Worm (Caenorhabditis elegans) whole organism, L2 larva: ENCODE measurements around the gene metl-9.

Experiments used
- C34F6.9 ChIP-seq: fragments of 150-350 bp; optimal IDR thresholded peaks from 2 replicates; lab custom pipeline; 2014; ENCODE audit warnings: missing biosample characterization, missing genetic modification characterization
- R02D3.7 ChIP-seq: fragments of 150-350 bp; optimal IDR thresholded peaks from 2 replicates; lab custom pipeline; 2014; ENCODE audit warnings: missing biosample characterization, missing genetic modification characterization
- ceh-82 ChIP-seq: fragments of 150-350 bp; optimal IDR thresholded peaks from 2 replicates; lab custom pipeline; 2014; ENCODE audit warnings: missing biosample characterization, missing genetic modification characterization
- egl-27 ChIP-seq: sonication (generic microtip); optimal IDR thresholded peaks from 3 replicates; lab custom pipeline; 2017; ENCODE audit warnings: missing biosample characterization, missing genetic modification reagents, missing genetic modification characterization
- fos-1 ChIP-seq: fragments of 150-350 bp; optimal IDR thresholded peaks from 2 replicates; lab custom pipeline; 2014; ENCODE audit warnings: missing biosample characterization, missing genetic modification characterization
- gmeb-1 ChIP-seq: fragments of 150-350 bp; optimal IDR thresholded peaks from 2 replicates; lab custom pipeline; 2014; ENCODE audit warnings: missing biosample characterization, missing genetic modification characterization
- lin-13 ChIP-seq: fragments of 150-350 bp; optimal IDR thresholded peaks from 2 replicates; lab custom pipeline; 2014; ENCODE audit warnings: missing biosample characterization, missing genetic modification reagents, missing genetic modification characterization
- lsy-2 ChIP-seq, 2 experiments: fragments of 150-350 bp in 1 of 2; sonication (generic microtip) in 1 of 2; optimal IDR thresholded peaks; 2 replicates each; lab custom pipeline; 2014 to 2017; ENCODE audit warnings: missing biosample characterization in 2 of 2, missing genetic modification characterization in 2 of 2
- nhr-11 ChIP-seq: fragments of 150-350 bp; optimal IDR thresholded peaks from 2 replicates; lab custom pipeline; 2014; ENCODE audit warnings: missing biosample characterization, missing genetic modification characterization
- nhr-12 ChIP-seq: fragments of 150-350 bp; optimal IDR thresholded peaks from 2 replicates; lab custom pipeline; 2014; ENCODE audit warnings: missing biosample characterization, missing genetic modification characterization
- nhr-23 ChIP-seq: fragments of 150-350 bp; optimal IDR thresholded peaks from 2 replicates; lab custom pipeline; 2014; ENCODE audit warnings: missing biosample characterization, missing genetic modification reagents, missing genetic modification characterization
- nhr-77 ChIP-seq: fragments of 150-350 bp; optimal IDR thresholded peaks from 2 replicates; lab custom pipeline; 2014; ENCODE audit warnings: missing biosample characterization, missing genetic modification characterization
- skn-1 ChIP-seq: sonication (generic microtip); optimal IDR thresholded peaks from 2 replicates; lab custom pipeline; 2017; ENCODE audit warnings: missing biosample characterization, missing genetic modification characterization
- ztf-11 ChIP-seq: sonication (generic microtip); optimal IDR thresholded peaks from 2 replicates; lab custom pipeline; 2017; ENCODE audit warnings: missing biosample characterization, missing genetic modification characterization

DNA sequence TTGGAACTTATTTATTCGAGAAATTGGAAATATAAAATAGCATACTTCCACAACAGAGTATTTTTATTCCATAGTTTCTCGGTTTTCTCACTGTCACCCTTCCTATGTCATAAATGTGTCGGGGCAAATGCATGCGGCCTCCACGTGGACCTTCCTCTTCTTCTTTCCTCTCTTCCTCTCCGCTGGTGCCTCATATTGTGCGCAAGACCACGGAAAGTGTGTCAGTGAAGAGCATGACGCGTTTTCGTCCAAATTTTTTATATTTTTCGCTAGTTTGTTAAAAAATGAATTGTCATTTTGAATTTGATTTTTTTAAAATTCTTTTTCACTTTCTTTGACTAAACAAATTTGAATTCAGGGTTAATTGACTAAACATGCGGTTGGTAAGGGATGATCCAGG lies 13.9 kb downstream of the metl-9 start, which contains the start of gene mans-3:
- no peak for TF ChIP-seq ztf-11
- TF ChIP-seq gmeb-1 (tag; lab: Kevin White, UChicago): peak; percentile 85
- no peak for TF ChIP-seq R02D3.7
- peak; percentile 88 for TF ChIP-seq fos-1
- peak; percentile 87 for TF ChIP-seq lin-13 (GFP tag; lab: Kevin White, UChicago)
- peak; percentile 85 for TF ChIP-seq egl-27
- TF ChIP-seq nhr-23 (tag; lab: Kevin White, UChicago): no peak
- no peak for TF ChIP-seq ceh-82
- TF ChIP-seq lsy-2 (tag; optimal IDR thresholded peaks at IDR 0.05; lab: Kevin White, UChicago): peak; percentile 77 to 93
- TF ChIP-seq nhr-77 (tag; lab: Kevin White, UChicago): peak; percentile 48
- TF ChIP-seq skn-1 (tag; lab: Kevin White, UChicago): peak; percentile 67
- peak; percentile 92 for TF ChIP-seq C34F6.9
- TF ChIP-seq nhr-11 (tag; lab: Kevin White, UChicago): no peak
- TF ChIP-seq nhr-12 (tag; lab: Kevin White, UChicago): no peak
